Worm (Caenorhabditis elegans) whole organism, L1 larva: ENCODE results near the gene F35H8.1.

Experiments used
- C04F5.9 ChIP-seq: sonication (generic microtip); optimal IDR thresholded peaks from 2 replicates; lab custom pipeline; 2016; ENCODE audit warnings: missing genetic modification characterization, missing compliant biosample characterization
- C34B4.2 ChIP-seq: sonication (generic microtip); optimal IDR thresholded peaks from 2 replicates; lab custom pipeline; 2017; ENCODE audit warnings: mild to moderate bottlenecking, missing genetic modification characterization, missing compliant biosample characterization
- blmp-1 ChIP-seq: fragments of 150-350 bp; optimal IDR thresholded peaks from 2 replicates; lab custom pipeline; 2014; ENCODE audit warnings: missing biosample characterization, missing genetic modification characterization
- ceh-8 ChIP-seq: fragments of 200-800 bp; sonication (Bioruptor generic); optimal IDR thresholded peaks from 2 replicates; lab custom pipeline; 2018; ENCODE audit warnings: mild to moderate bottlenecking, missing genetic modification characterization, moderate library complexity, missing compliant biosample characterization
- ceh-88 ChIP-seq: fragments of 200-800 bp; sonication (Bioruptor generic); IDR thresholded peaks from 2 replicates; pipeline ENCODE4 v1.3.6; 2022; ENCODE audit warnings: missing genetic modification characterization, missing compliant biosample characterization
- ces-1 ChIP-seq: fragments of 150-350 bp; optimal IDR thresholded peaks from 2 replicates; lab custom pipeline; 2014; ENCODE audit warnings: missing biosample characterization, missing genetic modification reagents, missing genetic modification characterization
- elt-2 ChIP-seq: sonication (generic microtip); optimal IDR thresholded peaks from 2 replicates; lab custom pipeline; 2016; ENCODE audit warnings: missing genetic modification characterization, mild to moderate bottlenecking, inconsistent platforms, missing compliant biosample characterization, missing genetic modification reagents
- elt-3 ChIP-seq, 6 experiments: fragments of 150-350 bp in 1 of 6; sonication (generic microtip); optimal IDR thresholded peaks; 2 replicates each; lab custom pipeline; 2017 to 2018; ENCODE audit warnings: missing biosample characterization in 6 of 6, missing genetic modification characterization in 6 of 6, inconsistent platforms in 1 of 6
- grh-1 ChIP-seq: fragments of 200-800 bp; sonication (Bioruptor generic); IDR thresholded peaks from 2 replicates; pipeline ENCODE4 v1.3.6; 2022; ENCODE audit warnings: missing genetic modification reagents, missing genetic modification characterization, missing compliant biosample characterization
- hlh-17 ChIP-seq: fragments of 200-800 bp; sonication (Bioruptor generic); optimal IDR thresholded peaks from 2 replicates; lab custom pipeline; 2018; ENCODE audit warnings: missing genetic modification characterization, mild to moderate bottlenecking, missing compliant biosample characterization, moderate library complexity, borderline replicate concordance
- irx-1 ChIP-seq: sonication (generic microtip); optimal IDR thresholded peaks from 2 replicates; lab custom pipeline; 2016; ENCODE audit warnings: missing genetic modification characterization, missing compliant biosample characterization
- lin-13 ChIP-seq: fragments of 150-350 bp; optimal IDR thresholded peaks from 2 replicates; lab custom pipeline; 2014; ENCODE audit warnings: missing biosample characterization, missing genetic modification reagents, missing genetic modification characterization
- lin-14 ChIP-seq: fragments of 200-800 bp; sonication (Bioruptor generic); optimal IDR thresholded peaks from 2 replicates; lab custom pipeline; 2018; ENCODE audit warnings: mild to moderate bottlenecking, missing genetic modification characterization, moderate library complexity, missing compliant biosample characterization
- lin-35 ChIP-seq, 2 experiments: fragments of 150-350 bp; optimal IDR thresholded peaks; 2 replicates each; lab custom pipeline; 2014; ENCODE audit warnings: missing biosample characterization in 2 of 2, missing genetic modification characterization in 2 of 2, missing genetic modification reagents in 2 of 2
- lin-39 ChIP-seq: fragments of 150-350 bp; optimal IDR thresholded peaks from 2 replicates; lab custom pipeline; 2014; ENCODE audit warnings: missing biosample characterization, missing genetic modification reagents, missing genetic modification characterization
- lsy-2 ChIP-seq, 2 experiments: fragments of 150-350 bp; optimal IDR thresholded peaks; 2 replicates each; lab custom pipeline; 2014; ENCODE audit warnings: missing biosample characterization in 2 of 2, missing genetic modification characterization in 2 of 2
- mdl-1 ChIP-seq, 2 experiments: fragments of 150-350 bp; optimal IDR thresholded peaks; 2 replicates each; lab custom pipeline; 2014 to 2017; ENCODE audit warnings: missing biosample characterization in 2 of 2, missing genetic modification characterization in 2 of 2, inconsistent platforms in 1 of 2
- mef-2 ChIP-seq: fragments of 150-350 bp; optimal IDR thresholded peaks from 2 replicates; lab custom pipeline; 2014; ENCODE audit warnings: missing biosample characterization, missing genetic modification characterization
- mep-1 ChIP-seq: fragments of 150-350 bp; optimal IDR thresholded peaks from 2 replicates; lab custom pipeline; 2014; ENCODE audit warnings: missing biosample characterization, missing genetic modification characterization
- nhr-11 ChIP-seq: fragments of 150-350 bp; optimal IDR thresholded peaks from 2 replicates; lab custom pipeline; 2014; ENCODE audit warnings: missing biosample characterization, missing genetic modification characterization
- nhr-19 ChIP-seq: fragments of 200-800 bp; sonication (Bioruptor generic); conservative IDR thresholded peaks from 2 replicates; pipeline ENCODE4 v1.3.6; 2022; ENCODE audit warnings: missing genetic modification characterization, missing compliant biosample characterization
- nhr-20 ChIP-seq: sonication (generic microtip); optimal IDR thresholded peaks from 2 replicates; lab custom pipeline; 2016; ENCODE audit warnings: mild to moderate bottlenecking, missing genetic modification characterization, missing compliant biosample characterization
- nhr-28 ChIP-seq: fragments of 150-350 bp; optimal IDR thresholded peaks from 2 replicates; lab custom pipeline; 2014; ENCODE audit warnings: missing biosample characterization, missing genetic modification characterization
- nhr-47 ChIP-seq: sonication (generic microtip); optimal IDR thresholded peaks from 2 replicates; lab custom pipeline; 2016; ENCODE audit warnings: mild to moderate bottlenecking, missing genetic modification characterization, moderate library complexity, missing compliant biosample characterization
- nhr-71 ChIP-seq: sonication (generic microtip); optimal IDR thresholded peaks from 2 replicates; lab custom pipeline; 2016; ENCODE audit warnings: mild to moderate bottlenecking, missing genetic modification characterization, moderate library complexity, missing compliant biosample characterization
- nhr-77 ChIP-seq: fragments of 150-350 bp; optimal IDR thresholded peaks from 2 replicates; lab custom pipeline; 2014; ENCODE audit warnings: missing biosample characterization, missing genetic modification characterization
- nhr-85 ChIP-seq: sonication (generic microtip); peaks from one replicate; lab custom pipeline; 2016; ENCODE audit warnings: missing genetic modification characterization, inconsistent platforms, missing compliant biosample characterization
- pag-3 ChIP-seq: sonication (generic microtip); optimal IDR thresholded peaks from 2 replicates; lab custom pipeline; 2017; ENCODE audit warnings: missing genetic modification characterization, mild to moderate bottlenecking, missing compliant biosample characterization, antibody characterized with exemption, borderline replicate concordance; ENCODE audit not compliant: insufficient read depth
- pax-3 ChIP-seq: fragments of 200-800 bp; sonication (Bioruptor generic); optimal IDR thresholded peaks from 2 replicates; lab custom pipeline; 2018; ENCODE audit warnings: mild to moderate bottlenecking, missing genetic modification characterization, moderate library complexity, missing compliant biosample characterization
- skn-1 ChIP-seq: fragments of 150-350 bp; optimal IDR thresholded peaks from 2 replicates; lab custom pipeline; 2014; ENCODE audit warnings: missing biosample characterization, missing genetic modification characterization
- snu-23 ChIP-seq: sonication (generic microtip); optimal IDR thresholded peaks from 2 replicates; lab custom pipeline; 2016; ENCODE audit warnings: missing genetic modification characterization, missing compliant biosample characterization
- swsn-7 ChIP-seq: sonication (generic microtip); optimal IDR thresholded peaks from 2 replicates; lab custom pipeline; 2016; ENCODE audit warnings: missing genetic modification characterization, missing compliant biosample characterization
- unc-62 ChIP-seq: fragments of 150-350 bp; optimal IDR thresholded peaks from 2 replicates; lab custom pipeline; 2014; ENCODE audit warnings: missing biosample characterization, missing genetic modification reagents, missing genetic modification characterization
- unc-86 ChIP-seq: sonication (generic microtip); optimal IDR thresholded peaks from 2 replicates; lab custom pipeline; 2016; ENCODE audit warnings: missing genetic modification characterization, missing compliant biosample characterization
- unc-98 ChIP-seq: fragments of 200-800 bp; sonication (Bioruptor generic); IDR thresholded peaks from 2 replicates; pipeline ENCODE4 v1.3.6; 2022; ENCODE audit warnings: missing genetic modification characterization, missing compliant biosample characterization
- zip-4 ChIP-seq: fragments of 200-800 bp; sonication (Bioruptor generic); optimal IDR thresholded peaks from 2 replicates; lab custom pipeline; 2018; ENCODE audit warnings: mild to moderate bottlenecking, missing genetic modification characterization, moderate library complexity, missing compliant biosample characterization

Gene F35H8.1

DNA sequence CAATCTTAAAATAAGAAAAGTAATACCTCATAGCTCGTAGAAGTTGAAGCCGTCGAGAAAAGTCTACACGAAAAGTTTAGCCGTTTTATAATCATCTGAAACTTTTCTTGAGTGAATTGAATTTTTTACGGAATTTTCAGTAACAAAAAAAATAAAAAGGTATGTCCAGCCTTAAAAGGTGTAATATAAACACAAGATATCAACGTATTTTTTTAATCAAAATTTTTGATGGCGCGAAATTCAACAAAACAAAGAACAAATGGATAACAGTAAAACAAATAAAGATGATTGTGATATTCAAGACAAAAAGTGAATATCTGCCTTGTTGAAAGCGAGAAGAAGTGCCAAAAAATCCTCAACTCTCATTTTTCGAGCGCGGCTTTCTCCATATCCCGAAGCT, 36.6 kb upstream of the F35H8.1 start, which contains the start of gene eral-1:
Gene eral-1 (minus strand): TSS at position 101 of the 400 bp plus-strand sequence.
- TF ChIP-seq lin-13 (GFP tag; lab: Kevin White, UChicago) (no peak), lin-39 (tag; lab: Kevin White, UChicago) (no peak), pax-3 (tag; lab: Kevin White, UChicago) (no peak), irx-1 (tag; lab: Kevin White, UChicago) (no peak), nhr-47 (tag; lab: Kevin White, UChicago) (no peak), ceh-88 (GFP tag; lab: Robert Waterston, UW) (no peak), C34B4.2 (tag; lab: Kevin White, UChicago) (no peak), mdl-1 (tag; optimal IDR thresholded peaks at IDR 0.05; lab: Kevin White, UChicago) (no peak), hlh-17 (GFP tag; lab: Kevin White, UChicago) (no peak), ceh-8 (GFP tag; lab: Kevin White, UChicago) (no peak)

DNA sequence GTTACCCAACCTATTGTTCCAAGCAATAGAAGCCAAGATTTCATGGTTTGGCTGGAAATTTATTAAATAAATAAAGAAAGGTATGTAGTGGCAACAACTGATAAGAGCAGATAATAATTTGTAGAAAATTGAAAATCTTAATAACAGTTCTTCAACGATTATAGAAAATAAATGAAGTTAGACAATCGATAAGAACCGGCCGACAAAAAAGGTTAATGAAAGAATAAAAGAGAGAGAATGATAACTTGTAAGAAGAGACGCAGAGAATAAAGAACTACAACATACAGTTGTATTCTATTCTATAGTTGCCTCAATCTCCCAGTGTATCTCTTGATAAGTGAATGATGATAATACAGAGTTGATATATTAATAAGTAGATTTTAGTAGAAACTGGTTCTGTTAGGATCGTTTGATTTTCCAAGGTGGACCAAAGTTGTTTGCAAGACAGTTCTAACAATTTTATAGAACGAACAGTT, 33.7 kb upstream of the F35H8.1 start, which contains the start of gene ugt-58:
Gene ugt-58 (minus strand): TSS at position 51 of the 476 bp plus-strand sequence.
- TF ChIP-seq mef-2 (tag; lab: Kevin White, UChicago) (no peak), lin-35 (GFP tag; optimal IDR thresholded peaks at IDR 0.05; lab: Kevin White, UChicago) (peak in 1 of 2 experiments; percentile 39), nhr-28 (peak; percentile 36), grh-1 (GFP tag; lab: Robert Waterston, UW) (no peak), unc-98 (GFP tag; lab: Robert Waterston, UW) (no peak), lin-14 (GFP tag; lab: Kevin White, UChicago) (peak; percentile 20), mep-1 (tag; lab: Kevin White, UChicago) (peak; percentile 29), snu-23 (peak; percentile 27), nhr-47 (tag; lab: Kevin White, UChicago) (no peak), unc-62 (GFP tag; lab: Kevin White, UChicago) (no peak), elt-2 (peak; percentile 40), C04F5.9 (no peak), skn-1 (tag; lab: Kevin White, UChicago) (peak; percentile 53), nhr-77 (no peak), nhr-85 (tag; lab: Kevin White, UChicago) (peak; percentile 72), nhr-20 (tag; lab: Kevin White, UChicago) (peak; percentile 80), zip-4 (GFP tag; lab: Kevin White, UChicago) (no peak), nhr-71 (peak; percentile 42), nhr-19 (GFP tag; lab: Robert Waterston, UW) (peak; percentile 22), elt-3 (tag; optimal IDR thresholded peaks at IDR 0.05; lab: Kevin White, UChicago) (peak in 5 of 6 experiments; percentile 33 to 74 (median 53)), nhr-11 (tag; lab: Kevin White, UChicago) (no peak), blmp-1 (tag; lab: Kevin White, UChicago) (peak; percentile 23), lsy-2 (tag; optimal IDR thresholded peaks at IDR 0.05; lab: Kevin White, UChicago) (peak; percentile 15 to 17), unc-86 (tag; lab: Kevin White, UChicago) (no peak), pag-3 (tag; lab: Kevin White, UChicago) (no peak)

DNA sequence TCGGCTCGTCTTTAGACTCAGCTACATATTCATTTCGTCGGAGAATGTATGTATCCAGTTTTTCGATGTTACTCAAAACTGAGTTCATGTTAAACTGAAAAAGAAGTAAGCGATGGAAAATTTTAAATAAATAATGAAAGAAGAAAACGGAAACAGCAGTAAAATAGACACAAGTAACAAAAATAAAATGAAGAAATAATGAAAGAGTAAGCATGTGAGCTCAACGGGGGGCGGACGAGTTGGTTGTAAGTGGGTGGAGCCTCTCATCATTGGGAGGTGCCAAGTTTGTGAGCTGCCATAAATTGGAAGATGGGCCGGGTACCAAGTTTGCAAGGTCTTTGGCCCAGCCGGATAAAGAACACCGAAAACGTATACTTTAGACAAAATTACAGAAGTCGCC, 30.4 kb upstream of the F35H8.1 start, which contains the start of gene wee-1.1:
Gene wee-1.1 (minus strand): TSS at position 101 of the 400 bp plus-strand sequence.
- TF ChIP-seq grh-1 (GFP tag; lab: Robert Waterston, UW) (no peak), irx-1 (tag; lab: Kevin White, UChicago) (no peak), swsn-7 (tag; lab: Kevin White, UChicago) (no peak), hlh-17 (GFP tag; lab: Kevin White, UChicago) (no peak), ces-1 (no peak)
